Worm (Caenorhabditis elegans) whole organism, late embryonic: ENCODE data around the gene gst-13.

Source experiments
- C08G9.2 ChIP-seq: sonication (generic microtip); optimal IDR thresholded peaks from 2 replicates; lab custom pipeline; 2016; ENCODE audit warnings: mild to moderate bottlenecking, missing genetic modification characterization, moderate library complexity, missing compliant biosample characterization
- Y22D7AL.16 ChIP-seq: sonication (generic microtip); optimal IDR thresholded peaks from 2 replicates; lab custom pipeline; 2016; ENCODE audit warnings: missing genetic modification characterization, missing compliant biosample characterization
- ama-1 ChIP-seq: fragments of 150-350 bp; optimal IDR thresholded peaks from 2 replicates; lab custom pipeline; 2014
- ceh-14 ChIP-seq: sonication (generic microtip); optimal IDR thresholded peaks from 2 replicates; lab custom pipeline; 2016; ENCODE audit warnings: missing genotype, missing genetic modification characterization, missing compliant biosample characterization
- ceh-18 ChIP-seq: sonication (generic microtip); optimal IDR thresholded peaks from 2 replicates; lab custom pipeline; 2016; ENCODE audit warnings: missing genetic modification characterization, missing compliant biosample characterization
- ceh-19 ChIP-seq: fragments of 200-800 bp; sonication (Bioruptor generic); optimal IDR thresholded peaks from 2 replicates; lab custom pipeline; 2018; ENCODE audit warnings: mild to moderate bottlenecking, missing genetic modification characterization, missing compliant biosample characterization
- ceh-22 ChIP-seq: sonication (generic microtip); optimal IDR thresholded peaks from 2 replicates; lab custom pipeline; 2017; ENCODE audit warnings: missing biosample characterization, missing genetic modification characterization
- ceh-24 ChIP-seq: sonication (generic microtip); optimal IDR thresholded peaks from 2 replicates; lab custom pipeline; 2016; ENCODE audit warnings: mild to moderate bottlenecking, missing genetic modification characterization, missing compliant biosample characterization
- ceh-9 ChIP-seq: sonication (generic microtip); optimal IDR thresholded peaks from 2 replicates; lab custom pipeline; 2016; ENCODE audit warnings: mild to moderate bottlenecking, missing genetic modification characterization, inconsistent platforms, missing compliant biosample characterization
- dve-1 ChIP-seq: sonication (generic microtip); optimal IDR thresholded peaks from 2 replicates; lab custom pipeline; 2017; ENCODE audit warnings: antibody characterized with exemption, mild to moderate bottlenecking, missing genetic modification characterization, missing compliant biosample characterization
- elt-2 ChIP-seq: sonication (generic microtip); optimal IDR thresholded peaks from 2 replicates; lab custom pipeline; 2016; ENCODE audit warnings: missing genetic modification reagents, missing genetic modification characterization, missing compliant biosample characterization
- elt-4 ChIP-seq: sonication (generic microtip); optimal IDR thresholded peaks from 2 replicates; lab custom pipeline; 2016; ENCODE audit warnings: missing genetic modification characterization, missing compliant biosample characterization
- fax-1 ChIP-seq: sonication (generic microtip); optimal IDR thresholded peaks from 2 replicates; lab custom pipeline; 2016; ENCODE audit warnings: missing genotype, missing genetic modification characterization, missing compliant biosample characterization
- fkh-6 ChIP-seq: sonication (generic microtip); optimal IDR thresholded peaks from 2 replicates; lab custom pipeline; 2016; ENCODE audit warnings: missing genetic modification characterization, missing compliant biosample characterization
- hlh-13 ChIP-seq: fragments of 200-800 bp; sonication (Bioruptor generic); optimal IDR thresholded peaks from 2 replicates; lab custom pipeline; 2018; ENCODE audit warnings: mild to moderate bottlenecking, missing genetic modification characterization, missing compliant biosample characterization
- hlh-30 ChIP-seq: sonication (generic microtip); optimal IDR thresholded peaks from 2 replicates; lab custom pipeline; 2017; ENCODE audit warnings: antibody characterized with exemption, missing genetic modification characterization, missing compliant biosample characterization; ENCODE audit not compliant: insufficient read depth
- hlh-8 ChIP-seq: sonication (generic microtip); optimal IDR thresholded peaks from 2 replicates; lab custom pipeline; 2016; ENCODE audit warnings: missing genotype, missing genetic modification characterization, missing compliant biosample characterization
- lin-11 ChIP-seq: fragments of 200-800 bp; sonication (Bioruptor generic); optimal IDR thresholded peaks from 2 replicates; lab custom pipeline; 2018; ENCODE audit warnings: mild to moderate bottlenecking, missing genetic modification characterization, missing compliant biosample characterization
- mec-3 ChIP-seq: sonication (generic microtip); optimal IDR thresholded peaks from 2 replicates; lab custom pipeline; 2016; ENCODE audit warnings: borderline replicate concordance, missing genetic modification characterization, missing compliant biosample characterization
- nhr-11 ChIP-seq: fragments of 150-350 bp; optimal IDR thresholded peaks from 2 replicates; lab custom pipeline; 2014; ENCODE audit warnings: missing biosample characterization, missing genetic modification characterization
- npax-4 ChIP-seq: sonication (generic microtip); optimal IDR thresholded peaks from 2 replicates; lab custom pipeline; 2016; ENCODE audit warnings: missing genetic modification characterization, missing compliant biosample characterization
- pat-9 ChIP-seq: fragments of 200-800 bp; sonication (Bioruptor generic); optimal IDR thresholded peaks from 2 replicates; lab custom pipeline; 2018; ENCODE audit warnings: mild to moderate bottlenecking, missing genetic modification characterization, moderate library complexity, missing compliant biosample characterization
- pax-1 ChIP-seq: fragments of 150-350 bp; optimal IDR thresholded peaks from 2 replicates; lab custom pipeline; 2014; ENCODE audit warnings: missing biosample characterization, missing genetic modification characterization
- pros-1 ChIP-seq: fragments of 150-350 bp; optimal IDR thresholded peaks from 2 replicates; lab custom pipeline; 2014; ENCODE audit warnings: missing biosample characterization, missing genetic modification reagents, missing genetic modification characterization
- rnt-1 ChIP-seq: sonication (generic microtip); optimal IDR thresholded peaks from 2 replicates; lab custom pipeline; 2016; ENCODE audit warnings: missing genetic modification characterization, missing compliant biosample characterization
- sox-2 ChIP-seq: fragments of 200-800 bp; sonication (Bioruptor generic); IDR thresholded peaks from 2 replicates; pipeline ENCODE4 v1.3.6; 2022; ENCODE audit warnings: missing genetic modification reagents, missing genetic modification characterization, missing compliant biosample characterization
- syd-9 ChIP-seq: sonication (generic microtip); optimal IDR thresholded peaks from 2 replicates; lab custom pipeline; 2016; ENCODE audit warnings: mild to moderate bottlenecking, missing genetic modification characterization, moderate library complexity, missing compliant biosample characterization
- tbx-2 ChIP-seq: sonication (generic microtip); optimal IDR thresholded peaks from 2 replicates; lab custom pipeline; 2016; ENCODE audit warnings: missing genetic modification characterization, missing compliant biosample characterization
- tbx-7 ChIP-seq: sonication (generic microtip); optimal IDR thresholded peaks from 2 replicates; lab custom pipeline; 2016; ENCODE audit warnings: missing genotype, missing genetic modification characterization, missing compliant biosample characterization
- ttx-3 ChIP-seq: sonication (generic microtip); optimal IDR thresholded peaks from 2 replicates; lab custom pipeline; 2016; ENCODE audit warnings: missing genetic modification reagents, missing genetic modification characterization, missing compliant biosample characterization
- zip-5 ChIP-seq: sonication (generic microtip); optimal IDR thresholded peaks from 2 replicates; lab custom pipeline; 2016; ENCODE audit warnings: missing genetic modification characterization, missing compliant biosample characterization
- ztf-16 ChIP-seq: sonication (generic microtip); optimal IDR thresholded peaks from 2 replicates; lab custom pipeline; 2017; ENCODE audit warnings: missing genetic modification characterization, missing compliant biosample characterization

gst-13 gene

ce11 chrII:9231240-9231639 lies at the start of gene gst-13:
gst-13 (plus strand) TSS chrII:9231457.
- no peak for TF ChIP-seq elt-4
- peak; percentile 68 for TF ChIP-seq elt-2 (tag; lab: Kevin White, UChicago)

- TF ChIP-seq ceh-24 (tag; lab: Kevin White, UChicago) (no peak), ama-1 (lab: Kevin White, UChicago) (no peak), ceh-9 (tag; lab: Kevin White, UChicago) (no peak), tbx-7 (tag; lab: Kevin White, UChicago) (no peak), sox-2 (GFP tag; lab: Robert Waterston, UW) (no peak), rnt-1 (tag; lab: Kevin White, UChicago) (no peak), C08G9.2 (tag; lab: Kevin White, UChicago) (no peak), pax-1 (tag; lab: Kevin White, UChicago) (no peak), ceh-19 (no peak), Y22D7AL.16 (tag; lab: Kevin White, UChicago) (no peak), dve-1 (tag; lab: Kevin White, UChicago) (no peak), mec-3 (tag; lab: Kevin White, UChicago) (no peak)
- TF ChIP-seq, all 69 proteins: peak for 0
These were observed 45.3 kb upstream of the gst-13 start for ce11 chrII:9185915-9186314.

ce11 chrII:9188380-9188779 lies 42.9 kb upstream of the gst-13 start, which contains the start of gene sym-2:
sym-2 (minus strand) TSS chrII:9188480.
- TF ChIP-seq npax-4 (tag; lab: Kevin White, UChicago), result no peak
- TF ChIP-seq nhr-11 (tag; lab: Kevin White, UChicago), result no peak
- TF ChIP-seq pros-1 (tag; lab: Kevin White, UChicago), result no peak
- TF ChIP-seq ceh-18 (tag; lab: Kevin White, UChicago), result no peak

ce11 chrII:9189648-9190047 lies 41.6 kb upstream of the gst-13 start:
- TF ChIP-seq hlh-13 (GFP tag; lab: Kevin White, UChicago) (no peak), syd-9 (tag; lab: Kevin White, UChicago) (no peak), ceh-24 (tag; lab: Kevin White, UChicago) (no peak), ttx-3 (no peak)
- TF ChIP-seq, all 69 proteins: peak for 0

ce11 chrII:9190513-9191099 lies 40.7 kb upstream of the gst-13 start:
- TF ChIP-seq tbx-2 (no peak), hlh-13 (GFP tag; lab: Kevin White, UChicago) (no peak), ceh-14 (tag; lab: Kevin White, UChicago) (no peak), lin-11 (tag; lab: Kevin White, UChicago) (no peak), ceh-22 (tag; lab: Kevin White, UChicago) (no peak), hlh-30 (no peak), mec-3 (tag; lab: Kevin White, UChicago) (no peak), syd-9 (tag; lab: Kevin White, UChicago) (no peak), ztf-16 (tag; lab: Kevin White, UChicago) (no peak), ceh-24 (tag; lab: Kevin White, UChicago) (no peak), hlh-8 (no peak), ama-1 (lab: Kevin White, UChicago) (no peak), fax-1 (tag; lab: Kevin White, UChicago) (no peak), tbx-7 (tag; lab: Kevin White, UChicago) (no peak), fkh-6 (tag; lab: Kevin White, UChicago) (no peak), zip-5 (tag; lab: Kevin White, UChicago) (no peak), rnt-1 (tag; lab: Kevin White, UChicago) (no peak), pat-9 (no peak), Y22D7AL.16 (tag; lab: Kevin White, UChicago) (no peak)
